Worm (Caenorhabditis elegans) whole organism, L1 larva: Measurements from ENCODE around the gene T05H4.11.

ENCODE experiments used
- C16A3.4 ChIP-seq: fragments of 150-350 bp; optimal IDR thresholded peaks from 2 replicates; lab custom pipeline; 2014; ENCODE audit warnings: missing biosample characterization, missing genetic modification characterization
- aha-1 ChIP-seq: fragments of 150-350 bp; optimal IDR thresholded peaks from 2 replicates; lab custom pipeline; 2014; ENCODE audit warnings: missing biosample characterization, missing genetic modification characterization
- alr-1 ChIP-seq: fragments of 200-800 bp; sonication (Bioruptor generic); optimal IDR thresholded peaks from 2 replicates; lab custom pipeline; 2018; ENCODE audit warnings: borderline replicate concordance, mild to moderate bottlenecking, missing genetic modification characterization, missing compliant biosample characterization
- aly-2 ChIP-seq: fragments of 150-350 bp; optimal IDR thresholded peaks from 2 replicates; lab custom pipeline; 2014; ENCODE audit warnings: missing biosample characterization, missing genetic modification characterization
- ceh-8 ChIP-seq: fragments of 200-800 bp; sonication (Bioruptor generic); optimal IDR thresholded peaks from 2 replicates; lab custom pipeline; 2018; ENCODE audit warnings: mild to moderate bottlenecking, missing genetic modification characterization, moderate library complexity, missing compliant biosample characterization
- dpl-1 ChIP-seq, 3 experiments: fragments of 150-350 bp in 2 of 3; sonication (generic microtip) in 1 of 3; optimal IDR thresholded peaks; 2 replicates each; lab custom pipeline; 2014 to 2017; ENCODE audit warnings: missing biosample characterization in 3 of 3, missing genetic modification characterization in 3 of 3, missing genetic modification reagents in 3 of 3
- efl-3 ChIP-seq: fragments of 200-800 bp; sonication (Bioruptor generic); optimal IDR thresholded peaks from 2 replicates; lab custom pipeline; 2018; ENCODE audit warnings: mild to moderate bottlenecking, missing genetic modification characterization, missing compliant biosample characterization
- egl-13 ChIP-seq: sonication (generic microtip); optimal IDR thresholded peaks from 2 replicates; lab custom pipeline; 2016; ENCODE audit warnings: missing genotype, missing genetic modification reagents, missing genetic modification characterization, missing compliant biosample characterization
- egl-27 ChIP-seq, 2 experiments: fragments of 150-350 bp in 1 of 2; sonication (generic microtip); optimal IDR thresholded peaks; 3 replicates each; lab custom pipeline; 2017 to 2018; ENCODE audit warnings: missing biosample characterization in 2 of 2, missing genetic modification characterization in 2 of 2, missing genetic modification reagents in 2 of 2
- elt-2 ChIP-seq: sonication (generic microtip); optimal IDR thresholded peaks from 2 replicates; lab custom pipeline; 2016; ENCODE audit warnings: missing genetic modification characterization, mild to moderate bottlenecking, inconsistent platforms, missing compliant biosample characterization, missing genetic modification reagents
- fkh-10 ChIP-seq: sonication (generic microtip); optimal IDR thresholded peaks from 2 replicates; lab custom pipeline; 2017; ENCODE audit warnings: missing biosample characterization, missing genetic modification reagents, missing genetic modification characterization
- fkh-4 ChIP-seq: sonication (generic microtip); optimal IDR thresholded peaks from 2 replicates; lab custom pipeline; 2016; ENCODE audit warnings: missing compliant biosample characterization, missing genetic modification characterization, borderline replicate concordance
- fos-1 ChIP-seq: fragments of 150-350 bp; optimal IDR thresholded peaks from 2 replicates; lab custom pipeline; 2014; ENCODE audit warnings: missing biosample characterization, missing genetic modification characterization
- grh-1 ChIP-seq: fragments of 200-800 bp; sonication (Bioruptor generic); IDR thresholded peaks from 2 replicates; pipeline ENCODE4 v1.3.6; 2022; ENCODE audit warnings: missing genetic modification reagents, missing genetic modification characterization, missing compliant biosample characterization
- hlh-17 ChIP-seq: fragments of 200-800 bp; sonication (Bioruptor generic); optimal IDR thresholded peaks from 2 replicates; lab custom pipeline; 2018; ENCODE audit warnings: missing genetic modification characterization, mild to moderate bottlenecking, missing compliant biosample characterization, moderate library complexity, borderline replicate concordance
- irx-1 ChIP-seq: sonication (generic microtip); optimal IDR thresholded peaks from 2 replicates; lab custom pipeline; 2016; ENCODE audit warnings: missing genetic modification characterization, missing compliant biosample characterization
- isw-1 ChIP-seq: fragments of 200-800 bp; sonication (Bioruptor generic); IDR thresholded peaks from 2 replicates; pipeline ENCODE4 v1.3.6; 2022; ENCODE audit warnings: missing genetic modification characterization, missing compliant biosample characterization
- lin-14 ChIP-seq: fragments of 200-800 bp; sonication (Bioruptor generic); optimal IDR thresholded peaks from 2 replicates; lab custom pipeline; 2018; ENCODE audit warnings: mild to moderate bottlenecking, missing genetic modification characterization, moderate library complexity, missing compliant biosample characterization
- lin-39 ChIP-seq: fragments of 150-350 bp; optimal IDR thresholded peaks from 2 replicates; lab custom pipeline; 2014; ENCODE audit warnings: missing biosample characterization, missing genetic modification reagents, missing genetic modification characterization
- lsy-2 ChIP-seq, 2 experiments: fragments of 150-350 bp; optimal IDR thresholded peaks; 2 replicates each; lab custom pipeline; 2014; ENCODE audit warnings: missing biosample characterization in 2 of 2, missing genetic modification characterization in 2 of 2
- mab-9 ChIP-seq: fragments of 200-800 bp; sonication (Bioruptor generic); IDR thresholded peaks from 2 replicates; pipeline ENCODE4 v1.3.6; 2022; ENCODE audit warnings: missing genetic modification reagents, missing genetic modification characterization, missing compliant biosample characterization
- mdl-1 ChIP-seq, 2 experiments: fragments of 150-350 bp; optimal IDR thresholded peaks; 2 replicates each; lab custom pipeline; 2014 to 2017; ENCODE audit warnings: missing biosample characterization in 2 of 2, missing genetic modification characterization in 2 of 2, inconsistent platforms in 1 of 2
- mef-2 ChIP-seq: fragments of 150-350 bp; optimal IDR thresholded peaks from 2 replicates; lab custom pipeline; 2014; ENCODE audit warnings: missing biosample characterization, missing genetic modification characterization
- mep-1 ChIP-seq: fragments of 150-350 bp; optimal IDR thresholded peaks from 2 replicates; lab custom pipeline; 2014; ENCODE audit warnings: missing biosample characterization, missing genetic modification characterization
- nhr-11 ChIP-seq: fragments of 150-350 bp; optimal IDR thresholded peaks from 2 replicates; lab custom pipeline; 2014; ENCODE audit warnings: missing biosample characterization, missing genetic modification characterization
- nhr-19 ChIP-seq: fragments of 200-800 bp; sonication (Bioruptor generic); conservative IDR thresholded peaks from 2 replicates; pipeline ENCODE4 v1.3.6; 2022; ENCODE audit warnings: missing genetic modification characterization, missing compliant biosample characterization
- nhr-237 ChIP-seq: fragments of 150-350 bp; optimal IDR thresholded peaks from 2 replicates; lab custom pipeline; 2014; ENCODE audit warnings: missing biosample characterization, missing genetic modification characterization
- nhr-71 ChIP-seq: sonication (generic microtip); optimal IDR thresholded peaks from 2 replicates; lab custom pipeline; 2016; ENCODE audit warnings: mild to moderate bottlenecking, missing genetic modification characterization, moderate library complexity, missing compliant biosample characterization
- nhr-76 ChIP-seq: sonication (generic microtip); optimal IDR thresholded peaks from 2 replicates; lab custom pipeline; 2017; ENCODE audit warnings: missing biosample characterization, missing genetic modification characterization
- nhr-85 ChIP-seq: sonication (generic microtip); peaks from one replicate; lab custom pipeline; 2016; ENCODE audit warnings: missing genetic modification characterization, inconsistent platforms, missing compliant biosample characterization
- nhr-90 ChIP-seq: sonication (generic microtip); optimal IDR thresholded peaks from 2 replicates; lab custom pipeline; 2016; ENCODE audit warnings: mild to moderate bottlenecking, missing genetic modification characterization, missing compliant biosample characterization; ENCODE audit not compliant: poor library complexity
- pax-3 ChIP-seq: fragments of 200-800 bp; sonication (Bioruptor generic); optimal IDR thresholded peaks from 2 replicates; lab custom pipeline; 2018; ENCODE audit warnings: mild to moderate bottlenecking, missing genetic modification characterization, moderate library complexity, missing compliant biosample characterization
- pqm-1 ChIP-seq: sonication (generic microtip); optimal IDR thresholded peaks from 3 replicates; lab custom pipeline; 2017; ENCODE audit warnings: missing biosample characterization, missing genetic modification characterization
- rnt-1 ChIP-seq: sonication (generic microtip); optimal IDR thresholded peaks from 2 replicates; lab custom pipeline; 2016; ENCODE audit warnings: mild to moderate bottlenecking, missing genetic modification characterization, moderate library complexity, missing compliant biosample characterization
- skn-1 ChIP-seq: fragments of 150-350 bp; optimal IDR thresholded peaks from 2 replicates; lab custom pipeline; 2014; ENCODE audit warnings: missing biosample characterization, missing genetic modification characterization
- sox-4 ChIP-seq: sonication (generic microtip); optimal IDR thresholded peaks from 2 replicates; lab custom pipeline; 2016; ENCODE audit warnings: missing genetic modification characterization, missing compliant biosample characterization
- sptf-1 ChIP-seq: fragments of 150-350 bp; optimal IDR thresholded peaks from 2 replicates; lab custom pipeline; 2014; ENCODE audit warnings: missing biosample characterization, missing genetic modification characterization
- sup-37 ChIP-seq: fragments of 200-800 bp; sonication (Bioruptor generic); optimal IDR thresholded peaks from 2 replicates; lab custom pipeline; 2018; ENCODE audit warnings: mild to moderate bottlenecking, missing genetic modification characterization, missing compliant biosample characterization
- swsn-7 ChIP-seq: sonication (generic microtip); optimal IDR thresholded peaks from 2 replicates; lab custom pipeline; 2016; ENCODE audit warnings: missing genetic modification characterization, missing compliant biosample characterization
- tbx-2 ChIP-seq: sonication (generic microtip); optimal IDR thresholded peaks from 2 replicates; lab custom pipeline; 2016; ENCODE audit warnings: missing genetic modification characterization, missing compliant biosample characterization
- tlp-1 ChIP-seq: fragments of 150-350 bp; optimal IDR thresholded peaks from 2 replicates; lab custom pipeline; 2014; ENCODE audit warnings: missing biosample characterization, missing genetic modification characterization
- unc-130 ChIP-seq: fragments of 150-350 bp; optimal IDR thresholded peaks from 2 replicates; lab custom pipeline; 2017; ENCODE audit warnings: missing biosample characterization, missing genetic modification characterization, inconsistent platforms
- unc-86 ChIP-seq: sonication (generic microtip); optimal IDR thresholded peaks from 2 replicates; lab custom pipeline; 2016; ENCODE audit warnings: missing genetic modification characterization, missing compliant biosample characterization
- zag-1 ChIP-seq: fragments of 150-350 bp; optimal IDR thresholded peaks from 2 replicates; lab custom pipeline; 2014; ENCODE audit warnings: missing biosample characterization, missing genetic modification characterization

The T05H4.11 gene

ce11 chrV:6427433-6427832, 1.4 kb upstream of the T05H4.11 start (continued):
- TF ChIP-seq tbx-2 (peak; percentile 9), egl-13 (tag; lab: Kevin White, UChicago) (no peak), dpl-1 (GFP tag; optimal IDR thresholded peaks at IDR 0.05; lab: Kevin White, UChicago) (peak; percentile 13 to 62 (median 57)), nhr-76 (tag; lab: Kevin White, UChicago) (no peak), tlp-1 (tag; lab: Kevin White, UChicago) (no peak), zag-1 (tag; lab: Kevin White, UChicago) (no peak), skn-1 (no peak), sox-4 (tag; lab: Kevin White, UChicago) (no peak), lin-39 (tag; lab: Kevin White, UChicago) (no peak), fos-1 (no peak), mep-1 (tag; lab: Kevin White, UChicago) (peak; percentile 23), irx-1 (no peak), mef-2 (tag; lab: Kevin White, UChicago) (no peak), fkh-4 (tag; lab: Kevin White, UChicago) (no peak), sup-37 (GFP tag; lab: Kevin White, UChicago) (no peak), efl-3 (no peak), pqm-1 (tag; lab: Kevin White, UChicago) (no peak), lin-14 (GFP tag; lab: Kevin White, UChicago) (peak; percentile 40), nhr-237 (no peak), elt-2 (tag; lab: Kevin White, UChicago) (no peak), nhr-90 (tag; lab: Kevin White, UChicago) (peak; percentile 44), pax-3 (no peak), nhr-19 (no peak), sptf-1 (tag; lab: Kevin White, UChicago) (no peak), aly-2 (tag; lab: Kevin White, UChicago) (no peak), ceh-8 (GFP tag; lab: Kevin White, UChicago) (no peak), egl-27 (tag; optimal IDR thresholded peaks at IDR 0.05; lab: Kevin White, UChicago) (no peak), nhr-85 (tag; lab: Kevin White, UChicago) (peak; percentile 62), aha-1 (tag; lab: Kevin White, UChicago) (no peak), alr-1 (tag; lab: Kevin White, UChicago) (no peak), fkh-10 (GFP tag; lab: Kevin White, UChicago) (no peak), mab-9 (GFP tag; lab: Robert Waterston, UW) (no peak), C16A3.4 (peak; percentile 51)

ce11 chrV:6426843-6427242, 782 bp upstream of the T05H4.11 start, which contains the start of gene atp-4:
atp-4 (minus strand) TSS chrV:6427112.
- TF ChIP-seq swsn-7 (no peak), grh-1 (peak; percentile 27; the same call in 1 of the 2 replicates)
- TF ChIP-seq, all 84 proteins: peak for 1

- TF ChIP-seq alr-1 (tag; lab: Kevin White, UChicago) = no peak
- no peak for TF ChIP-seq lsy-2 (tag; optimal IDR thresholded peaks at IDR 0.05; lab: Kevin White, UChicago)
- TF ChIP-seq hlh-17 = no peak
- no peak for TF ChIP-seq sptf-1 (tag; lab: Kevin White, UChicago)
- no peak for TF ChIP-seq zag-1 (tag; lab: Kevin White, UChicago)
- TF ChIP-seq isw-1 (GFP tag; lab: Robert Waterston, UW) = no peak
- TF ChIP-seq ceh-8 (GFP tag; lab: Kevin White, UChicago) = no peak
- no peak for TF ChIP-seq lin-14 (GFP tag; lab: Kevin White, UChicago)
- TF ChIP-seq tlp-1 (tag; lab: Kevin White, UChicago) = no peak
- no peak for TF ChIP-seq unc-130 (tag; lab: Kevin White, UChicago)
- no peak for TF ChIP-seq nhr-11 (tag; lab: Kevin White, UChicago)
- TF ChIP-seq rnt-1 (tag; lab: Kevin White, UChicago) = no peak
- no peak for TF ChIP-seq fkh-4 (tag; lab: Kevin White, UChicago)
- no peak for TF ChIP-seq mdl-1 (tag; optimal IDR thresholded peaks at IDR 0.05; lab: Kevin White, UChicago)
- TF ChIP-seq nhr-71 (tag; lab: Kevin White, UChicago) = no peak
- no peak for TF ChIP-seq unc-86 (tag; lab: Kevin White, UChicago)
These were observed 2.0 kb downstream of the T05H4.11 start, which contains the start of gene urb-1 for ce11 chrV:6424055-6424454. urb-1 (minus strand) TSS chrV:6424155.
